ENCODE assay signal across 2 fruit fly cellular contexts in the genomic region with DNA sequence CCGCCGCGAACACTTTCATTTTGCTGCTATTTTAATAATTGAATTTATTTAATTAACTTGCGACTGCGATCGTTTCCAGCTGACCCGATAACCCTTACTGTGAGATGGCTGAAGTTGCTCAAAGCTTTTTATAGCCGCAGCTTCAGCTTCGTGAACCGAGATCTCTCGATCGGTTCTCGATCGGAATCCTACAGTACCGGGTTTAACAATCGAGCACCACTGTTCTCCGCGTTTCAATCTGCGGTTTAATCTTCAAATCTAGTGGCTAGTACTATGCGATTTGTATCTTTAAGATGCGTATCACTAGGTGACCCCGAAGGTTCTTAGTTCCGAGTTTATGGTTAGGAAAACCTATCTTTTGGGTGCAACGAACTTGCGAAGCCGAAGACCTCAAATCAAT.
TF ChIP-seq lines count a peak whose summit lies in the region.

A gene (minus strand): TSS at position 101 of the 400 bp plus-strand sequence.

- TF ChIP-seq CTCF in whole organism, embryonic (GFP tag; optimal IDR thresholded peaks at IDR 0.05; lab: Kevin White, UChicago): no peak

TF ChIP-seq in whole organism, embryonic, 481 proteins besides CTCF, POLR2A, EP300 and RAD21:
- no peak for TF ChIP-seq dm (GFP tag; optimal IDR thresholded peaks at IDR 0.05; lab: Kevin White, UChicago)
- TF ChIP-seq ranshi (GFP tag; IDR thresholded peaks at IDR 0.05; lab: Robert Waterston, UW): no peak
- no peak for TF ChIP-seq CG11696 (GFP tag; IDR thresholded peaks at IDR 0.05; lab: Robert Waterston, UW)
- no peak for TF ChIP-seq Dll (GFP tag; IDR thresholded peaks at IDR 0.05; lab: Robert Waterston, UW; ENCODE audit: partially characterized antibody)
- no peak for TF ChIP-seq CG12299 (tag; optimal IDR thresholded peaks at IDR 0.05; lab: Kevin White, UChicago)
- TF ChIP-seq Deaf1 (tag; optimal IDR thresholded peaks at IDR 0.05; lab: Kevin White, UChicago): peak; percentile 51
- TF ChIP-seq Ets65A (GFP tag; lab: Kevin White, UChicago): peak; percentile 27
- no peak for TF ChIP-seq gro (GFP tag; optimal IDR thresholded peaks at IDR 0.05; lab: Kevin White, UChicago)
- no peak for TF ChIP-seq Hr39 (optimal IDR thresholded peaks at IDR 0.05; lab: Kevin White, UChicago)
- no peak for TF ChIP-seq Max (GFP tag; optimal IDR thresholded peaks at IDR 0.05; lab: Kevin White, UChicago)

TF ChIP-seq in whole organism, prepupa, 60 proteins besides CTCF, POLR2A, EP300 and RAD21:
- peak; percentile 28 for TF ChIP-seq svp (GFP tag; lab: Kevin White, UChicago)
- no peak for TF ChIP-seq CG34406 (GFP tag; optimal IDR thresholded peaks at IDR 0.05; lab: Kevin White, UChicago)
- TF ChIP-seq Hr38 (GFP tag; optimal IDR thresholded peaks at IDR 0.05; lab: Kevin White, UChicago): no peak
- TF ChIP-seq Blimp-1 (GFP tag; optimal IDR thresholded peaks at IDR 0.05; lab: Kevin White, UChicago): no peak
- TF ChIP-seq Hr4 (GFP tag; optimal IDR thresholded peaks at IDR 0.05; lab: Kevin White, UChicago): no peak
